Fruit fly (Drosophila melanogaster) whole organism, pupa: Measurements from ENCODE around the gene CG31549.

Experiments
- CG14655 ChIP-seq: fragments of 200-800 bp; sonication (Bioruptor generic); optimal IDR thresholded peaks from 3 replicates; lab custom pipeline; 2017; ENCODE audit warnings: mild to moderate bottlenecking, missing biosample characterization, missing genetic modification reagents, missing genetic modification characterization
- CG15710 ChIP-seq: fragments of 200-800 bp; sonication (Bioruptor generic); optimal IDR thresholded peaks from 2 replicates; lab custom pipeline; 2018; ENCODE audit warnings: missing biosample characterization, mild to moderate bottlenecking, missing genetic modification characterization, moderate library complexity
- CG17806 ChIP-seq: fragments of 200-800 bp; sonication (Bioruptor generic); optimal IDR thresholded peaks from 2 replicates; lab custom pipeline; 2018; ENCODE audit warnings: missing biosample characterization, mild to moderate bottlenecking, missing genetic modification characterization, moderate library complexity
- CG8159 ChIP-seq: fragments of 200-800 bp; sonication (Bioruptor generic); optimal IDR thresholded peaks from 3 replicates; lab custom pipeline; 2018; ENCODE audit warnings: missing biosample characterization, mild to moderate bottlenecking, missing genetic modification characterization, moderate library complexity
- CG9948 ChIP-seq: fragments of 200-800 bp; sonication (Bioruptor generic); optimal IDR thresholded peaks from 2 replicates; lab custom pipeline; 2018; ENCODE audit warnings: missing biosample characterization, mild to moderate bottlenecking, missing genetic modification characterization, moderate library complexity
- EcR ChIP-seq: fragments of 200-800 bp; sonication (Bioruptor generic); optimal IDR thresholded peaks from 3 replicates; lab custom pipeline; 2019; ENCODE audit warnings: missing biosample characterization, missing genetic modification characterization, mild to moderate bottlenecking, moderate library complexity, missing genetic modification reagents
- gl ChIP-seq: fragments of 200-800 bp; sonication (Bioruptor generic); optimal IDR thresholded peaks from 2 replicates; lab custom pipeline; 2018; ENCODE audit warnings: missing biosample characterization, mild to moderate bottlenecking, missing genetic modification characterization

DNA sequence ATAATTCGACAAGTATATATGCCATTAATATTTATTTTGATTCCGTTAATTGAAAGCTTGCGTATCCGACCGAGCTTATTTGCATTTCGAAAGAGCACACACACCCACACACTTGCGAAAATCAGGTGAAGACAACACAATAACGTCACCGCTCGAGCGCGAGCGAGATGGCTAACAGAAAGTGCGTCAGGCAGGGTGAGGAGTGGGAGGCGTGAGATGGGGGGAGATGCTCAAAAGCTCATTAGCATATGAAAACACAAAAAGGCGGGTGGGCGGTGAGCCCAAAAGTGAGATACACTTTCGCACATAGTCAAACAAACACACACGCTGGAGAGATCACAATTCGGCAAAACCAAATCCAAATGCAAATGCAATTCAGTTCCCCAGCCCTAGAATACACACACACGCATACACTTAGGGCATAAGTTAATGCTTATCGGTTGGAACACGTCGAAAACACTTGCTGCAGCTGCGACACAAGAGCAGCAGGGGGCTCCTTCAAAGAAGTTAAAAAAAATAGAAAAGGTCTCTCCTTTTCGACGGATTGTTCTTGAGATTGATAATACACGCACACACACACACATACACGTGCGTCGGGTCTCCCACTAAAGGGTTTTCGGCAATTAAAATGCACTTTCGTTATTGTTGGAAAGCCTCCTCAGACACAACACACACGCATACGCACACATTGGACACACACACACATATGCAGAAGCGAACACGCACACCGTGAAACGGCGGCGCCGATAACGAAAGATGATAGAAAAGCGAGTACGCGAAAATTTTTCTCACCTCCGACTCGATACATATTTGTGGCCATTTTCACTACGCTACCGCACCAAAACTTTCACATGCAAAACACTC is 15.9 kb downstream of the CG31549 start:
- no peak for TF ChIP-seq EcR (GFP tag; lab: Kevin White, UChicago)
- no peak for TF ChIP-seq CG17806 (tag; lab: Kevin White, UChicago)
- TF ChIP-seq CG15710 (tag; lab: Kevin White, UChicago), result no peak
- no peak for TF ChIP-seq CG9948 (tag; lab: Kevin White, UChicago)
- no peak for TF ChIP-seq CG8159 (tag; lab: Kevin White, UChicago)
- TF ChIP-seq gl (tag; lab: Kevin White, UChicago), result no peak
- TF ChIP-seq CG14655, result no peak
